Worm (Caenorhabditis elegans) whole organism, mixed stage, embryonic: ENCODE results near the gene F09E5.3.
A peak's percentile ranks its signal among the peaks of the same experiment; 100 is the strongest.
"Not testable (repeated sequence)": the region's sequence is repeated elsewhere in the genome, so short reads cannot be mapped to it uniquely, and the experiment has no call there.

ENCODE experiments used
- M03D4.4 ChIP-seq: sonication (generic microtip); optimal IDR thresholded peaks from 2 replicates; lab custom pipeline; 2017; ENCODE audit warnings: mild to moderate bottlenecking, missing genetic modification characterization, missing compliant biosample characterization
- bed-3 ChIP-seq: fragments of 200-800 bp; sonication (Bioruptor generic); optimal IDR thresholded peaks from 3 replicates; lab custom pipeline; 2018; ENCODE audit warnings: mild to moderate bottlenecking, missing genetic modification characterization, moderate library complexity, missing compliant biosample characterization
- blmp-1 ChIP-seq: fragments of 150-350 bp; optimal IDR thresholded peaks from 2 replicates; lab custom pipeline; 2014; ENCODE audit warnings: missing biosample characterization, missing genetic modification characterization
- ceh-39 ChIP-seq: fragments of 150-350 bp; optimal IDR thresholded peaks from 2 replicates; lab custom pipeline; 2014; ENCODE audit warnings: missing biosample characterization, missing genetic modification characterization
- ceh-43 ChIP-seq: fragments of 200-800 bp; sonication (Bioruptor generic); optimal IDR thresholded peaks from 2 replicates; lab custom pipeline; 2018; ENCODE audit warnings: mild to moderate bottlenecking, missing genetic modification characterization, moderate library complexity, missing compliant biosample characterization
- ceh-83 ChIP-seq: fragments of 200-800 bp; sonication (Bioruptor generic); optimal IDR thresholded peaks from 2 replicates; lab custom pipeline; 2018; ENCODE audit warnings: mild to moderate bottlenecking, missing genetic modification characterization, missing compliant biosample characterization
- ces-1 ChIP-seq: fragments of 150-350 bp; optimal IDR thresholded peaks from 2 replicates; lab custom pipeline; 2014; ENCODE audit warnings: missing biosample characterization, missing genetic modification reagents, missing genetic modification characterization
- cnd-1 ChIP-seq: fragments of 200-800 bp; sonication (Bioruptor generic); optimal IDR thresholded peaks from 2 replicates; lab custom pipeline; 2018; ENCODE audit warnings: mild to moderate bottlenecking, missing genetic modification characterization, missing compliant biosample characterization
- drap-1 ChIP-seq: fragments of 200-800 bp; sonication (Bioruptor generic); optimal IDR thresholded peaks from 3 replicates; lab custom pipeline; 2018; ENCODE audit warnings: mild to moderate bottlenecking, missing genetic modification characterization, missing compliant biosample characterization
- elt-1 ChIP-seq: sonication (generic microtip); optimal IDR thresholded peaks from 2 replicates; lab custom pipeline; 2017; ENCODE audit warnings: missing genetic modification characterization, mild to moderate bottlenecking, missing compliant biosample characterization, antibody characterized with exemption, moderate library complexity, borderline replicate concordance; ENCODE audit not compliant: insufficient read depth
- elt-3 ChIP-seq: fragments of 150-350 bp; optimal IDR thresholded peaks from 2 replicates; lab custom pipeline; 2014; ENCODE audit warnings: missing biosample characterization, missing genetic modification characterization
- flh-1 ChIP-seq: fragments of 200-800 bp; sonication (Bioruptor generic); optimal IDR thresholded peaks from 2 replicates; lab custom pipeline; 2018; ENCODE audit warnings: mild to moderate bottlenecking, missing genetic modification characterization, moderate library complexity, missing compliant biosample characterization
- hlh-1 ChIP-seq: fragments of 150-350 bp; optimal IDR thresholded peaks from 2 replicates; lab custom pipeline; 2014; ENCODE audit warnings: missing biosample characterization, missing genetic modification reagents, missing genetic modification characterization
- lin-13 ChIP-seq: fragments of 150-350 bp; optimal IDR thresholded peaks from 2 replicates; lab custom pipeline; 2014; ENCODE audit warnings: missing biosample characterization, missing genetic modification characterization
- lin-32 ChIP-seq: fragments of 200-800 bp; sonication (Bioruptor generic); optimal IDR thresholded peaks from 2 replicates; lab custom pipeline; 2018; ENCODE audit warnings: mild to moderate bottlenecking, missing genetic modification characterization, missing compliant biosample characterization
- lsy-2 ChIP-seq: fragments of 150-350 bp; optimal IDR thresholded peaks from 2 replicates; lab custom pipeline; 2014; ENCODE audit warnings: missing biosample characterization, missing genetic modification characterization
- mab-5 ChIP-seq: fragments of 150-350 bp; optimal IDR thresholded peaks from 2 replicates; lab custom pipeline; 2014; ENCODE audit warnings: missing biosample characterization, missing genetic modification characterization
- mep-1 ChIP-seq: fragments of 150-350 bp; optimal IDR thresholded peaks from 2 replicates; lab custom pipeline; 2017; ENCODE audit warnings: missing biosample characterization, missing genetic modification reagents, missing genetic modification characterization, inconsistent platforms
- nhr-12 ChIP-seq: fragments of 150-350 bp; optimal IDR thresholded peaks from 2 replicates; lab custom pipeline; 2014; ENCODE audit warnings: missing biosample characterization, missing genetic modification characterization
- nhr-237 ChIP-seq: fragments of 150-350 bp; optimal IDR thresholded peaks from 2 replicates; lab custom pipeline; 2014; ENCODE audit warnings: missing biosample characterization, missing genetic modification characterization
- nhr-76 ChIP-seq: sonication (generic microtip); optimal IDR thresholded peaks from 2 replicates; lab custom pipeline; 2017; ENCODE audit warnings: missing biosample characterization, missing genetic modification characterization
- pha-4 ChIP-seq: fragments of 150-350 bp; optimal IDR thresholded peaks from 2 replicates; lab custom pipeline; 2018; ENCODE audit warnings: missing biosample characterization, missing genetic modification reagents, missing genetic modification characterization
- sem-2 ChIP-seq: fragments of 200-800 bp; sonication (Bioruptor generic); optimal IDR thresholded peaks from 2 replicates; lab custom pipeline; 2018; ENCODE audit warnings: mild to moderate bottlenecking, missing genetic modification characterization, missing compliant biosample characterization
- snpc-4 ChIP-seq: fragments of 150-350 bp; optimal IDR thresholded peaks from 2 replicates; lab custom pipeline; 2014; ENCODE audit warnings: missing biosample characterization, missing genetic modification characterization
- sptf-1 ChIP-seq: sonication (generic microtip); optimal IDR thresholded peaks from 2 replicates; lab custom pipeline; 2017; ENCODE audit warnings: mild to moderate bottlenecking, missing genetic modification characterization, moderate library complexity, missing compliant biosample characterization
- unc-120 ChIP-seq: sonication (generic microtip); optimal IDR thresholded peaks from 2 replicates; lab custom pipeline; 2017; ENCODE audit warnings: missing genetic modification characterization, missing compliant biosample characterization; ENCODE audit not compliant: poor library complexity, severe bottlenecking
- unc-39 ChIP-seq: fragments of 150-350 bp; optimal IDR thresholded peaks from 2 replicates; lab custom pipeline; 2014; ENCODE audit warnings: missing biosample characterization, missing genetic modification characterization
- zip-8 ChIP-seq: fragments of 150-350 bp; optimal IDR thresholded peaks from 2 replicates; lab custom pipeline; 2014; ENCODE audit warnings: missing biosample characterization, missing genetic modification characterization
- ztf-11 ChIP-seq: fragments of 150-350 bp; optimal IDR thresholded peaks from 2 replicates; lab custom pipeline; 2014; ENCODE audit warnings: missing biosample characterization, missing genetic modification characterization

F09E5.3 gene

ce11 chrII:5342412-5342811 is 31.4 kb upstream of the F09E5.3 start:
- TF ChIP-seq lin-32 (GFP tag; lab: Kevin White, UChicago): no peak
- TF ChIP-seq cnd-1 (tag; lab: Kevin White, UChicago): no peak
- TF ChIP-seq nhr-76 (tag; lab: Kevin White, UChicago): no peak
- no peak for TF ChIP-seq sem-2 (GFP tag; lab: Kevin White, UChicago)
- TF ChIP-seq elt-3 (tag; lab: Kevin White, UChicago): no peak
- no peak for TF ChIP-seq pha-4 (tag; lab: Kevin White, UChicago)
- no peak for TF ChIP-seq flh-1 (GFP tag; lab: Kevin White, UChicago)
- no peak for TF ChIP-seq ceh-43 (GFP tag; lab: Kevin White, UChicago)
- TF ChIP-seq ceh-39: no peak
- no peak for TF ChIP-seq ztf-11

ce11 chrII:5344775-5345174 is 29.0 kb upstream of the F09E5.3 start, which contains the start of gene F09E5.14:
Gene F09E5.14 (minus strand): TSS chrII:5344875.
- TF ChIP-seq mab-5 (tag; lab: Kevin White, UChicago) (no peak), nhr-12 (tag; lab: Kevin White, UChicago) (no peak), ceh-39 (no peak), unc-39 (tag; lab: Kevin White, UChicago) (no peak), drap-1 (no peak), nhr-237 (tag; lab: Kevin White, UChicago) (no peak)

- peak; percentile 44 for TF ChIP-seq lin-13
- peak; percentile 73 for TF ChIP-seq ces-1 (GFP tag; lab: Kevin White, UChicago)
- peak; percentile 21 for TF ChIP-seq unc-120 (tag; lab: Kevin White, UChicago)
- peak; percentile 29 for TF ChIP-seq lsy-2 (tag; lab: Kevin White, UChicago)
- TF ChIP-seq mep-1: peak; percentile 53
- peak; percentile 50 for TF ChIP-seq pha-4 (tag; lab: Kevin White, UChicago)
- peak; percentile 17 for TF ChIP-seq nhr-237 (tag; lab: Kevin White, UChicago)
- TF ChIP-seq hlh-1 (tag; lab: Kevin White, UChicago): peak; percentile 33
These were observed 27.4 kb upstream of the F09E5.3 start for ce11 chrII:5346350-5346749.

DNA sequence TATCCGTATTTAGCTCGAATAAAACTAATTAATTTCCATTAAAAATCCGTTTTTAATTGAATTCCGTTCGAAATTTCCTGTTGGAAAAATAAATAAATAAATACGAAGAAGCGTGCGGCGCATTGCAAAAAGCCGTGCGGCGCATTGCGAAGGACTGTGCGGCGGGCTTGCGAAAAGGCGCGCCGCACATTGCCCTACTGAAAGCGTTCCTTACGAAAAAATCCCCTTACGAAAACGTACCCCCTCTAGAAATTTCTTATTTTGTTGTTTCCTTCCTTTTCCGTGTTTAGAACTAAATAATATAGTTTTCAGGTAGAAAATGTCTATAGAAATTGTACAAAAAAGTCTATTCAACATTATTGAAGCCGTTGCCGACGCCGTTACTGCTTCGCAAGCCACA is 23.4 kb upstream of the F09E5.3 start, which contains the start of gene F09E5.8:
Gene F09E5.8, plus strand, starts transcription at position 313 of the 400 bp plus-strand sequence.
- not testable (repeated sequence) for TF ChIP-seq zip-8 (tag; lab: Kevin White, UChicago); hlh-1 (tag; lab: Kevin White, UChicago); ceh-43 (GFP tag; lab: Kevin White, UChicago)

ce11 chrII:5351799-5352198 is 22.0 kb upstream of the F09E5.3 start, which contains the start of gene F09E5.7:
Gene F09E5.7 (plus strand): TSS chrII:5352099.
- TF ChIP-seq drap-1 (no peak), cnd-1 (tag; lab: Kevin White, UChicago) (no peak), lsy-2 (tag; lab: Kevin White, UChicago) (no peak), hlh-1 (tag; lab: Kevin White, UChicago) (no peak), zip-8 (tag; lab: Kevin White, UChicago) (no peak)

- TF ChIP-seq elt-1 (tag; lab: Kevin White, UChicago) (no peak), unc-120 (tag; lab: Kevin White, UChicago) (no peak), ceh-83 (no peak), blmp-1 (tag; lab: Kevin White, UChicago) (no peak), ces-1 (GFP tag; lab: Kevin White, UChicago) (no peak), snpc-4 (tag; lab: Kevin White, UChicago) (no peak), M03D4.4 (tag; lab: Kevin White, UChicago) (no peak), pha-4 (tag; lab: Kevin White, UChicago) (no peak), sem-2 (GFP tag; lab: Kevin White, UChicago) (no peak), nhr-237 (tag; lab: Kevin White, UChicago) (no peak), ztf-11 (no peak), zip-8 (tag; lab: Kevin White, UChicago) (no peak), bed-3 (GFP tag; lab: Kevin White, UChicago) (no peak), sptf-1 (tag; lab: Kevin White, UChicago) (no peak), lsy-2 (tag; lab: Kevin White, UChicago) (no peak), elt-3 (tag; lab: Kevin White, UChicago) (no peak)
- TF ChIP-seq, all 35 proteins: peak for 0
These were observed 20.2 kb upstream of the F09E5.3 start for ce11 chrII:5353642-5354041.
